Fruit fly (Drosophila melanogaster): Measurements from ENCODE around the gene CG13937.

The CG13937 gene

dm6 chr3L:1861794-1862447 is 20.9 kb downstream of the CG13937 start, which contains the start of gene Rap1 (continued):
- TF ChIP-seq Drgx (GFP tag; IDR thresholded peaks at IDR 0.05) (peak; percentile 35; the same call in 1 of the 2 replicates), CG18619 (GFP tag; optimal IDR thresholded peaks at IDR 0.05) (peak; percentile 61), tna (GFP tag; IDR thresholded peaks at IDR 0.05; ENCODE audit: partially characterized antibody) (peak; percentile 79; the same call in 1 of the 2 replicates), Sry-δ (GFP tag; optimal IDR thresholded peaks at IDR 0.05) (peak; percentile 88), CG6689 (GFP tag; IDR thresholded peaks at IDR 0.05) (peak; percentile 57), gcm (GFP tag; optimal IDR thresholded peaks at IDR 0.05) (peak; percentile 55), Eip74EF (GFP tag; optimal IDR thresholded peaks at IDR 0.05) (no peak), Tbp (GFP tag; optimal IDR thresholded peaks at IDR 0.05) (no peak), unc-4 (GFP tag; IDR thresholded peaks at IDR 0.05; ENCODE audit: partially characterized antibody) (peak; percentile 91), CG34422 (GFP tag; IDR thresholded peaks at IDR 0.05) (peak; percentile 64; the same call in 1 of the 3 replicates), lmd (GFP tag; IDR thresholded peaks at IDR 0.05) (peak; percentile 78; the same call in 1 of the 2 replicates), CG32767 (GFP tag; IDR thresholded peaks at IDR 0.05) (no peak; the same call in none of the 2 replicates), Hr51 (GFP tag; optimal IDR thresholded peaks at IDR 0.05) (peak in 1 of 2 experiments; percentile 39), CG4730 (GFP tag; IDR thresholded peaks at IDR 0.05) (peak; percentile 69), Ets97D (GFP tag; optimal IDR thresholded peaks at IDR 0.05) (peak; percentile 63), MBD-R2 (GFP tag; IDR thresholded peaks at IDR 0.05) (peak; percentile 78), CG7786 (GFP tag; optimal IDR thresholded peaks at IDR 0.05) (peak; percentile 56), Opbp (GFP tag; IDR thresholded peaks at IDR 0.05; ENCODE audit: partially characterized antibody) (peak; percentile 95), CG13775 (GFP tag; optimal IDR thresholded peaks at IDR 0.05) (peak; percentile 63), CG12659 (GFP tag; optimal IDR thresholded peaks at IDR 0.05) (peak; percentile 64), nerfin-2 (GFP tag; IDR thresholded peaks at IDR 0.05; ENCODE audit: partially characterized antibody) (peak; percentile 81), CG2116 (GFP tag; optimal IDR thresholded peaks at IDR 0.05) (peak; percentile 39), dysf (GFP tag; IDR thresholded peaks at IDR 0.05) (peak; percentile 77), Max (GFP tag; optimal IDR thresholded peaks at IDR 0.05) (peak; percentile 48), CG2202 (tag; optimal IDR thresholded peaks at IDR 0.05) (no peak), insv (GFP tag; optimal IDR thresholded peaks at IDR 0.05) (no peak), ken (GFP tag; IDR thresholded peaks at IDR 0.05) (peak; percentile 46; the same call in 2 of the 3 replicates), ttk (GFP tag; IDR thresholded peaks at IDR 0.05) (peak; percentile 71), abd-A (tag; optimal IDR thresholded peaks at IDR 0.05) (no peak), CG3838 (GFP tag; optimal IDR thresholded peaks at IDR 0.05) (no peak), CG17829 (tag; optimal IDR thresholded peaks at IDR 0.05) (peak; percentile 77), CG4282 (GFP tag; optimal IDR thresholded peaks at IDR 0.05) (no peak), CG16779 (GFP tag; IDR thresholded peaks at IDR 0.05) (no peak), CG17802 (tag; optimal IDR thresholded peaks at IDR 0.05) (no peak), Blimp-1 (GFP tag; optimal IDR thresholded peaks at IDR 0.05) (peak; percentile 50), HLH54F (GFP tag; optimal IDR thresholded peaks at IDR 0.05) (peak; percentile 49), CG6765 (GFP tag; optimal IDR thresholded peaks at IDR 0.05) (no peak), CG4854 (GFP tag; optimal IDR thresholded peaks at IDR 0.05) (peak; percentile 7), otp (GFP tag; IDR thresholded peaks at IDR 0.05) (no peak), ab (GFP tag; optimal IDR thresholded peaks at IDR 0.05) (peak; percentile 23), eyg (GFP tag; optimal IDR thresholded peaks at IDR 0.05) (peak; percentile 34), tx (GFP tag; optimal IDR thresholded peaks at IDR 0.05) (peak; percentile 48), crp (GFP tag; optimal IDR thresholded peaks at IDR 0.05) (no peak), Adf1 (GFP tag; IDR thresholded peaks at IDR 0.05) (peak; percentile 36), CG13624 (GFP tag; optimal IDR thresholded peaks at IDR 0.05) (peak; percentile 70), zen (tag; optimal IDR thresholded peaks at IDR 0.05) (peak; percentile 35), CG4328 (GFP tag; optimal IDR thresholded peaks at IDR 0.05) (peak; percentile 62), hb (GFP tag; IDR thresholded peaks at IDR 0.05; ENCODE audit: partially characterized antibody) (peak; percentile 92), grau (tag; optimal IDR thresholded peaks at IDR 0.05) (peak; percentile 37)

Measured in whole organism, embryonic.